Worm (Caenorhabditis elegans) whole organism, young adult: ENCODE results near the gene C17C3.6.

Experiments used
- athp-1 ChIP-seq: sonication (generic microtip); optimal IDR thresholded peaks from 2 replicates; lab custom pipeline; 2017; ENCODE audit warnings: mild to moderate bottlenecking, missing genetic modification characterization, missing compliant biosample characterization
- attf-6 ChIP-seq: fragments of 200-800 bp; sonication (Bioruptor generic); IDR thresholded peaks from 2 replicates; pipeline ENCODE4 v1.3.6; 2022; ENCODE audit warnings: missing genetic modification reagents, missing genetic modification characterization, missing compliant biosample characterization
- bed-2 ChIP-seq: fragments of 200-800 bp; sonication (Bioruptor generic); IDR thresholded peaks from 2 replicates; pipeline ENCODE4 v1.3.6; 2022; ENCODE audit warnings: missing genetic modification reagents, missing genetic modification characterization, missing compliant biosample characterization
- ceh-79 ChIP-seq: sonication (generic microtip); optimal IDR thresholded peaks from 2 replicates; lab custom pipeline; 2017; ENCODE audit warnings: mild to moderate bottlenecking, missing genetic modification characterization, missing compliant biosample characterization
- die-1 ChIP-seq: sonication (generic microtip); optimal IDR thresholded peaks from 2 replicates; lab custom pipeline; 2016; ENCODE audit warnings: missing genotype, mild to moderate bottlenecking, missing genetic modification characterization, missing compliant biosample characterization
- egrh-3 ChIP-seq: fragments of 200-800 bp; sonication (Bioruptor generic); IDR thresholded peaks from 2 replicates; pipeline ENCODE4 v1.3.6; 2022; ENCODE audit warnings: missing genetic modification reagents, missing genetic modification characterization, missing compliant biosample characterization
- ekl-4 ChIP-seq: fragments of 200-800 bp; sonication (Bioruptor generic); IDR thresholded peaks from 2 replicates; pipeline ENCODE4 v1.3.6; 2022; ENCODE audit warnings: missing genetic modification reagents, missing genetic modification characterization, missing compliant biosample characterization
- nhr-90 ChIP-seq: sonication (generic microtip); optimal IDR thresholded peaks from 2 replicates; lab custom pipeline; 2016; ENCODE audit warnings: missing genotype, mild to moderate bottlenecking, missing genetic modification characterization, missing compliant biosample characterization
- pha-4 ChIP-seq: fragments of 150-350 bp; sonication (generic microtip); optimal IDR thresholded peaks from 2 replicates; lab custom pipeline; 2014; ENCODE audit warnings: missing biosample characterization, missing genetic modification reagents, missing genetic modification characterization
- rpc-1 ChIP-seq, 2 experiments: fragments of 150-350 bp in 1 of 2; sonication (generic microtip) in 1 of 2; optimal IDR thresholded peaks; 2 replicates each; lab custom pipeline; 2014 to 2018; ENCODE audit warnings: missing biosample characterization in 1 of 2, missing genetic modification characterization in 1 of 2, missing genetic modification reagents in 1 of 2, missing genotype in 1 of 2
- unc-62 ChIP-seq: fragments of 150-350 bp; optimal IDR thresholded peaks from 2 replicates; lab custom pipeline; 2014; ENCODE audit warnings: missing biosample characterization, missing genetic modification reagents, missing genetic modification characterization

DNA sequence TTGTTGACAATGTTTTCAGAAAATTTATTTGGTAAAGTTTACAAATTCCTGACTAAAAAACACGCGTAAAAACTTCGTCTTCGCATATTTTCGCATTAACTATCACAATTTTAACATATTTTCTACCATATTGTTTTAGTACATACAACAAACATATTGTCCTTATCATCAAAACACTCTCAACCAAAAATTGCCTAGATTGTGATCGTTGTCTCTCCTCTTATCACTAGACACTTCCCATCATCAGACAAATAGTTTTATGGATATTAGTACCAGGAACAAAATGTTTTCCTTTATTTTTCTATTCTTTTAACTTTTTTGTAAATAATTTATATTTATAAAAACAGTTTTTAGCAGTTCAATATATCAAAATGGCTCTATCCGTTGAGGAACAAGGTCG lies 11.5 kb downstream of the C17C3.6 start, which contains the start of gene C17C3.3:
- no peak for TF ChIP-seq ekl-4 (GFP tag; lab: Robert Waterston, UW)
- no peak for TF ChIP-seq nhr-90 (tag; lab: Kevin White, UChicago)
- no peak for TF ChIP-seq unc-62 (GFP tag; lab: Kevin White, UChicago)
- TF ChIP-seq athp-1, result no peak
- no peak for TF ChIP-seq pha-4 (tag; lab: Kevin White, UChicago)
- no peak for TF ChIP-seq ceh-79
- TF ChIP-seq attf-6 (GFP tag; lab: Robert Waterston, UW), result no peak
- TF ChIP-seq bed-2 (GFP tag; lab: Robert Waterston, UW), result no peak
- TF ChIP-seq rpc-1 (optimal IDR thresholded peaks at IDR 0.05; lab: Kevin White, UChicago), result no peak
- no peak for TF ChIP-seq rpc-1 (tag; optimal IDR thresholded peaks at IDR 0.05; lab: Kevin White, UChicago)
- no peak for TF ChIP-seq egrh-3 (GFP tag; lab: Robert Waterston, UW)
- no peak for TF ChIP-seq die-1 (tag; lab: Kevin White, UChicago)
